Fruit fly (Drosophila melanogaster): ENCODE results near the gene yip2.

DNA sequence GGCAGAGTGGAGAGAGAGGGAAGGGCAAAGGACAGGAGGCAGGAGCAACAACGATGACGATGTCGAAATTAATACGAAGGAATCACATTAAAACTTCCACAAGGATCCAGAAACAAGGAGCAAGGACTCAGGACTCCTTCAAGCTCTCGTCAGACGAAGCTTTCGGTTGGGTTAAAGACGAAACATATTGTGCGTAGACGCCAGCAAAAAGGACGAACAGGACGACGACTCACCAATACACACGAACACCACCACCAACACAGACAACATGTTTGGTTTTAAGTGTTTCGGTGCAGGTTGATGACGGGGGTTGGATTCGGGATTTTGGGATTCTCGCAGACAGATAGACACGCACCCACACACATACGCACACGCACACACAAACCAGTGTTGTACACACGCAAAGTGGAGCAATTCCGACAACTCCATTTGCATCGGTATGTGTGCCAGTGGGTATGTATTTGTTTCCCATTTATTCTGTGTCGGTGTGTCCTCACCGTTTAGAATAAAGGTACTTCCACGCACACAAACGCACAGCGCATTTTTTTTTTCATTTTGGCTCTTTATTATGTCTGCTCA, 32.6 kb upstream of the yip2 start:
- TF ChIP-seq CG8478 (optimal IDR thresholded peaks at IDR 0.05) (no peak), EcR (GFP tag; optimal IDR thresholded peaks at IDR 0.05) (no peak), usp (GFP tag; optimal IDR thresholded peaks at IDR 0.05) (no peak), psq (optimal IDR thresholded peaks at IDR 0.05) (no peak)
